Worm (Caenorhabditis elegans) whole organism, mixed stage, embryonic: ENCODE measurements around the gene W01A11.1.
A peak's percentile ranks its signal among the peaks of the same experiment; 100 is the strongest.

Experiments used
- M03D4.4 ChIP-seq: sonication (generic microtip); optimal IDR thresholded peaks from 2 replicates; lab custom pipeline; 2017; ENCODE audit warnings: mild to moderate bottlenecking, missing genetic modification characterization, missing compliant biosample characterization
- bed-3 ChIP-seq: fragments of 200-800 bp; sonication (Bioruptor generic); optimal IDR thresholded peaks from 3 replicates; lab custom pipeline; 2018; ENCODE audit warnings: mild to moderate bottlenecking, missing genetic modification characterization, moderate library complexity, missing compliant biosample characterization
- blmp-1 ChIP-seq: fragments of 150-350 bp; optimal IDR thresholded peaks from 2 replicates; lab custom pipeline; 2014; ENCODE audit warnings: missing biosample characterization, missing genetic modification characterization
- ceh-43 ChIP-seq: fragments of 200-800 bp; sonication (Bioruptor generic); optimal IDR thresholded peaks from 2 replicates; lab custom pipeline; 2018; ENCODE audit warnings: mild to moderate bottlenecking, missing genetic modification characterization, moderate library complexity, missing compliant biosample characterization
- ceh-83 ChIP-seq: fragments of 200-800 bp; sonication (Bioruptor generic); optimal IDR thresholded peaks from 2 replicates; lab custom pipeline; 2018; ENCODE audit warnings: mild to moderate bottlenecking, missing genetic modification characterization, missing compliant biosample characterization
- ces-1 ChIP-seq: fragments of 150-350 bp; optimal IDR thresholded peaks from 2 replicates; lab custom pipeline; 2014; ENCODE audit warnings: missing biosample characterization, missing genetic modification reagents, missing genetic modification characterization
- cnd-1 ChIP-seq: fragments of 200-800 bp; sonication (Bioruptor generic); optimal IDR thresholded peaks from 2 replicates; lab custom pipeline; 2018; ENCODE audit warnings: mild to moderate bottlenecking, missing genetic modification characterization, missing compliant biosample characterization
- drap-1 ChIP-seq: fragments of 200-800 bp; sonication (Bioruptor generic); optimal IDR thresholded peaks from 3 replicates; lab custom pipeline; 2018; ENCODE audit warnings: mild to moderate bottlenecking, missing genetic modification characterization, missing compliant biosample characterization
- elt-1 ChIP-seq: sonication (generic microtip); optimal IDR thresholded peaks from 2 replicates; lab custom pipeline; 2017; ENCODE audit warnings: missing genetic modification characterization, mild to moderate bottlenecking, missing compliant biosample characterization, antibody characterized with exemption, moderate library complexity, borderline replicate concordance; ENCODE audit not compliant: insufficient read depth
- elt-3 ChIP-seq: fragments of 150-350 bp; optimal IDR thresholded peaks from 2 replicates; lab custom pipeline; 2014; ENCODE audit warnings: missing biosample characterization, missing genetic modification characterization
- flh-1 ChIP-seq: fragments of 200-800 bp; sonication (Bioruptor generic); optimal IDR thresholded peaks from 2 replicates; lab custom pipeline; 2018; ENCODE audit warnings: mild to moderate bottlenecking, missing genetic modification characterization, moderate library complexity, missing compliant biosample characterization
- ham-2 ChIP-seq: fragments of 200-800 bp; sonication (Bioruptor generic); optimal IDR thresholded peaks from 2 replicates; lab custom pipeline; 2018; ENCODE audit warnings: mild to moderate bottlenecking, missing genetic modification characterization, missing compliant biosample characterization
- hlh-1 ChIP-seq: fragments of 150-350 bp; optimal IDR thresholded peaks from 2 replicates; lab custom pipeline; 2014; ENCODE audit warnings: missing biosample characterization, missing genetic modification reagents, missing genetic modification characterization
- lin-32 ChIP-seq: fragments of 200-800 bp; sonication (Bioruptor generic); optimal IDR thresholded peaks from 2 replicates; lab custom pipeline; 2018; ENCODE audit warnings: mild to moderate bottlenecking, missing genetic modification characterization, missing compliant biosample characterization
- lsy-2 ChIP-seq: fragments of 150-350 bp; optimal IDR thresholded peaks from 2 replicates; lab custom pipeline; 2014; ENCODE audit warnings: missing biosample characterization, missing genetic modification characterization
- mab-5 ChIP-seq: fragments of 150-350 bp; optimal IDR thresholded peaks from 2 replicates; lab custom pipeline; 2014; ENCODE audit warnings: missing biosample characterization, missing genetic modification characterization
- mls-2 ChIP-seq: sonication (generic microtip); optimal IDR thresholded peaks from 2 replicates; lab custom pipeline; 2016; ENCODE audit warnings: mild to moderate bottlenecking, missing genetic modification characterization, moderate library complexity, missing compliant biosample characterization
- nhr-2 ChIP-seq: fragments of 150-350 bp; optimal IDR thresholded peaks from 2 replicates; lab custom pipeline; 2014; ENCODE audit warnings: missing biosample characterization, missing genetic modification characterization
- nhr-237 ChIP-seq: fragments of 150-350 bp; optimal IDR thresholded peaks from 2 replicates; lab custom pipeline; 2014; ENCODE audit warnings: missing biosample characterization, missing genetic modification characterization
- nhr-28 ChIP-seq: fragments of 150-350 bp; optimal IDR thresholded peaks from 2 replicates; lab custom pipeline; 2014; ENCODE audit warnings: missing biosample characterization, missing genetic modification characterization
- pha-4 ChIP-seq: fragments of 150-350 bp; optimal IDR thresholded peaks from 2 replicates; lab custom pipeline; 2018; ENCODE audit warnings: missing biosample characterization, missing genetic modification reagents, missing genetic modification characterization
- sem-2 ChIP-seq: fragments of 200-800 bp; sonication (Bioruptor generic); optimal IDR thresholded peaks from 2 replicates; lab custom pipeline; 2018; ENCODE audit warnings: mild to moderate bottlenecking, missing genetic modification characterization, missing compliant biosample characterization
- snpc-4 ChIP-seq: fragments of 150-350 bp; optimal IDR thresholded peaks from 2 replicates; lab custom pipeline; 2014; ENCODE audit warnings: missing biosample characterization, missing genetic modification characterization
- sptf-1 ChIP-seq: sonication (generic microtip); optimal IDR thresholded peaks from 2 replicates; lab custom pipeline; 2017; ENCODE audit warnings: mild to moderate bottlenecking, missing genetic modification characterization, moderate library complexity, missing compliant biosample characterization
- tbx-8 ChIP-seq: fragments of 200-800 bp; sonication (Bioruptor generic); optimal IDR thresholded peaks from 2 replicates; lab custom pipeline; 2018; ENCODE audit warnings: mild to moderate bottlenecking, missing genetic modification characterization, moderate library complexity, missing compliant biosample characterization
- unc-120 ChIP-seq: sonication (generic microtip); optimal IDR thresholded peaks from 2 replicates; lab custom pipeline; 2017; ENCODE audit warnings: missing genetic modification characterization, missing compliant biosample characterization; ENCODE audit not compliant: poor library complexity, severe bottlenecking
- unc-39 ChIP-seq: fragments of 150-350 bp; optimal IDR thresholded peaks from 2 replicates; lab custom pipeline; 2014; ENCODE audit warnings: missing biosample characterization, missing genetic modification characterization
- unc-62 ChIP-seq: fragments of 150-350 bp; optimal IDR thresholded peaks from 2 replicates; lab custom pipeline; 2014; ENCODE audit warnings: missing biosample characterization, missing genetic modification reagents, missing genetic modification characterization
- zip-8 ChIP-seq: fragments of 150-350 bp; optimal IDR thresholded peaks from 2 replicates; lab custom pipeline; 2014; ENCODE audit warnings: missing biosample characterization, missing genetic modification characterization
- ztf-11 ChIP-seq: fragments of 150-350 bp; optimal IDR thresholded peaks from 2 replicates; lab custom pipeline; 2014; ENCODE audit warnings: missing biosample characterization, missing genetic modification characterization

The W01A11.1 gene

DNA sequence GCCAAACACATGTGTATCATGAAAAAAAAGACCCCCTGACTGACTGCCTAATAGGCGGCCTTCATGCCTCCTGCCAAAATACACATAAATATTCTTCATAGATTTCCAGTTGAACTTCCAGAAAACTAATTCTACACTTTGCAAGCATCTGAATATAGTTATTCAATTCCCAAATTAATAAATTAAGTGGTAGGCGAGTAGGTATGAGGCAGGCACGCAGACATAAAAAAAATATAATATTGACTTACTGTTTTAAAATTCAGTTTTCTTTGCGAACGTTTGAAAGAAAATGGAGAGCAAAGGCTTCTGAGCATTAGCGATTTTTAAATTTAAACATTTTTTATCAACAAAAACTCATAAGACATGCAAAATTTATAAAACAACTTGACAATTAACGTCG, 11.1 kb upstream of the W01A11.1 start:
- TF ChIP-seq ztf-11 (tag; lab: Kevin White, UChicago) (no peak), sptf-1 (tag; lab: Kevin White, UChicago) (peak; percentile 0), pha-4 (tag; lab: Kevin White, UChicago) (no peak), unc-120 (tag; lab: Kevin White, UChicago) (no peak), elt-3 (no peak), zip-8 (no peak)

DNA sequence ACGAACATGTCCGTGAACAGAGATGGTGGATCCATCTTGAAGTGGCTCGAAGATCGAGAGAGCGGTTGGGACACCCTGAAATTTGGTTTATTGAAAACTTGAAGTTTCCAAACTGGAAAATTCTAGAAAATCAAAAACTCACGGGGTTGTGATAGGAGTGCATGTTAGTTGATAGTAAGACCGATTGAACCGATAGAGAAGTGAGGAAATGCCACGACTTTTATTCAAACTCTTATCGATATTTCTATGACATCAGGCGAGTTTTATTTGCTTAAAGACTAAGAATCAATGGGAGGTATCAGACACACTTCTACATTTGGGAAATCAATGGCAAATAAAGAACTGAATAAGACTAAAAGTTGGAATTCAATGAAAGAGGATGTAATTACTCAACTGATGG, 10.2 kb upstream of the W01A11.1 start, which contains the start of gene lec-10:
Gene lec-10 (minus strand): TSS at position 272 of the 400 bp plus-strand sequence.
- no peak for TF ChIP-seq tbx-8
- TF ChIP-seq unc-39 (tag; lab: Kevin White, UChicago), result no peak
- no peak for TF ChIP-seq zip-8
- no peak for TF ChIP-seq mls-2 (tag; lab: Kevin White, UChicago)

DNA sequence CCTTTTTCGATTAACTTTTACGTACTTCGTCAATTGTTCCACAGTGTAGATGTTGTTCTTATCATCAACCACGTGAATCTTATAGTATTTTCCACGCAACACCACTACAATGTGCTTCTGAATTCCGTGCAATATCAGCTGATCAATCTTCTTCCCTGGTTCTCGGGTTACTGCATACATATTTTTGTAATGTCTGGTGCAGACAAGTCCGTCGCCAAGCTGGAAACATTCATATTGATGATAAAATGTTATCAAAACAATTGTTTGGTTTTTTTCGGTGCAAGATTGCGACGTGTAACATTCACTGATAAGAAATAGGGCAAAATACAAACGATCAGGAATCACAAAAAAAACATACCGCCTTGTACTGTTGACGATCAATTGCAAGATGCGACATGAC, 6.5 kb upstream of the W01A11.1 start:
- TF ChIP-seq pha-4 (tag; lab: Kevin White, UChicago), result no peak
- no peak for TF ChIP-seq hlh-1 (tag; lab: Kevin White, UChicago)
- no peak for TF ChIP-seq M03D4.4 (tag; lab: Kevin White, UChicago)
- TF ChIP-seq ceh-43 (GFP tag; lab: Kevin White, UChicago), result no peak
- TF ChIP-seq zip-8, result no peak
- TF ChIP-seq ces-1 (GFP tag; lab: Kevin White, UChicago), result no peak
- TF ChIP-seq sptf-1 (tag; lab: Kevin White, UChicago), result no peak
- TF ChIP-seq unc-120 (tag; lab: Kevin White, UChicago), result no peak
- TF ChIP-seq lin-32 (GFP tag; lab: Kevin White, UChicago), result no peak
- no peak for TF ChIP-seq lsy-2 (tag; lab: Kevin White, UChicago)
- no peak for TF ChIP-seq flh-1
- no peak for TF ChIP-seq ham-2
- no peak for TF ChIP-seq nhr-237 (tag; lab: Kevin White, UChicago)
- no peak for TF ChIP-seq mls-2 (tag; lab: Kevin White, UChicago)
- TF ChIP-seq elt-3, result no peak
- no peak for TF ChIP-seq snpc-4 (tag; lab: Kevin White, UChicago)

DNA sequence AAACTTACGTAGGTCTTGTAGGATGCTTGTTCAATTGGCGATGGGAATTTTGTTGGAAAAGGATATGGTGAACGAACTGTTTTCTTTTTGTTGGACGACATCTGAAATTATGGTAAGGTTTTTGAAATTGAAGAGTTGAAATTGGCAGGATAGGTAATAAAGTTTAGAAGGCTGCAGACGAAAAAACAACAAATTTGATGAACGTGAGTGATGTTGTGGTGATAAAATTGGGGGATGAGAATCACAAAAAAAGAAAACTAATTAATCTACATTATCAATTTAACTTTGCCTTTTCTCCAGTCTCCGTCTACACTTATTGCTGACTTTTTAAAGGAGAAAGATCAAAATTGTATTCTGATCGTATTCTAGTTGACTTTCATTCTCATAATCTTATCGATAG, 5.2 kb upstream of the W01A11.1 start, which contains the start of gene cpt-6:
Gene cpt-6 (minus strand): TSS at position 101 of the 400 bp plus-strand sequence.
- no peak for TF ChIP-seq elt-1
- no peak for TF ChIP-seq blmp-1 (tag; lab: Kevin White, UChicago)
- TF ChIP-seq pha-4 (tag; lab: Kevin White, UChicago), result no peak
- TF ChIP-seq nhr-237 (tag; lab: Kevin White, UChicago), result no peak
- no peak for TF ChIP-seq ham-2
- TF ChIP-seq elt-3, result no peak
- TF ChIP-seq drap-1 (GFP tag; lab: Kevin White, UChicago), result no peak
- TF ChIP-seq sem-2 (GFP tag; lab: Kevin White, UChicago), result no peak
- no peak for TF ChIP-seq ceh-83 (GFP tag; lab: Kevin White, UChicago)
- TF ChIP-seq M03D4.4 (tag; lab: Kevin White, UChicago), result no peak
- TF ChIP-seq lin-32 (GFP tag; lab: Kevin White, UChicago), result no peak
- no peak for TF ChIP-seq tbx-8
- no peak for TF ChIP-seq mls-2 (tag; lab: Kevin White, UChicago)

DNA sequence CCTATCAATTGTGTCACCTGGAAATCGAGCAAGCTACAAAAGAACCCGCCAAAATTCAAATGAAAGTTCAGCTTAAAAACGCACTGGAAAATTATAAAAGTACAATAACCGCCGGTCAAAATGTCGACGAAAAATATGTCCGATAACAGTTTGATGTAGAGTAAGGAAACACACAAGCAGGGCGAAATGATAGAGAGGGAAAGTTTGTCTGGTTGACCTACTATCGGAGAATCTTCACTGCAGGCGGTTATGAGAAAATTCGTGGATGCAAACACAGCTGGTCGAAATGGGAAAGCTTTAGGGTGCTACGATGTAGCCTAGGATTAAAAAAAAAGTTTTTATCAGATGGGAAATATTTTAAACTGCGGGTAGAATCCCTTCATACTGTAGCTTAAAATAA, 3.7 kb upstream of the W01A11.1 start:
- no peak for TF ChIP-seq ces-1 (GFP tag; lab: Kevin White, UChicago)
- no peak for TF ChIP-seq mls-2 (tag; lab: Kevin White, UChicago)
- no peak for TF ChIP-seq cnd-1 (tag; lab: Kevin White, UChicago)
- no peak for TF ChIP-seq nhr-2 (tag; lab: Kevin White, UChicago)
- no peak for TF ChIP-seq ham-2
- no peak for TF ChIP-seq sptf-1 (tag; lab: Kevin White, UChicago)
- TF ChIP-seq ztf-11 (tag; lab: Kevin White, UChicago), result no peak
- no peak for TF ChIP-seq sem-2 (GFP tag; lab: Kevin White, UChicago)
- TF ChIP-seq bed-3 (GFP tag; lab: Kevin White, UChicago), result no peak
- no peak for TF ChIP-seq blmp-1 (tag; lab: Kevin White, UChicago)
- no peak for TF ChIP-seq unc-39 (tag; lab: Kevin White, UChicago)
- no peak for TF ChIP-seq M03D4.4 (tag; lab: Kevin White, UChicago)
- TF ChIP-seq mab-5 (tag; lab: Kevin White, UChicago), result no peak
- TF ChIP-seq hlh-1 (tag; lab: Kevin White, UChicago), result no peak
- no peak for TF ChIP-seq elt-3
- TF ChIP-seq nhr-28 (tag; lab: Kevin White, UChicago), result no peak
- no peak for TF ChIP-seq pha-4 (tag; lab: Kevin White, UChicago)
- TF ChIP-seq unc-62 (GFP tag; lab: Kevin White, UChicago), result no peak
- no peak for TF ChIP-seq ceh-43 (GFP tag; lab: Kevin White, UChicago)
